Fruit fly (Drosophila melanogaster) whole organism, embryonic: ENCODE measurements around the gene CG42633.

ENCODE experiments used
- Aef1 ChIP-seq: fragments of 200-800 bp; sonication (Bioruptor generic); IDR thresholded peaks from 3 replicates; pipeline ENCODE4 v1.3.6; 2022; ENCODE audit warnings: missing biosample characterization, missing genetic modification characterization
- C15 ChIP-seq: fragments of 200-800 bp; sonication (Bioruptor generic); IDR thresholded peaks from 3 replicates; pipeline ENCODE4 v1.3.6; 2022; ENCODE audit warnings: missing biosample characterization, missing genetic modification characterization
- CG10959 ChIP-seq: fragments of 200-800 bp; sonication (Bioruptor generic); IDR thresholded peaks from 2 replicates; pipeline ENCODE4 v1.3.6; 2022; ENCODE audit warnings: missing biosample characterization, missing genetic modification characterization
- CG11085 ChIP-seq: fragments of 200-800 bp; sonication (Bioruptor generic); IDR thresholded peaks from 2 replicates; pipeline ENCODE4 v1.3.6; 2022; ENCODE audit warnings: missing biosample characterization, missing genetic modification characterization
- CG12299 ChIP-seq: fragments of 200-800 bp; sonication (Bioruptor generic); optimal IDR thresholded peaks from 2 replicates; lab custom pipeline; 2018; ENCODE audit warnings: missing biosample characterization, mild to moderate bottlenecking, missing genetic modification characterization
- CG13624 ChIP-seq: fragments of 200-800 bp; sonication (Bioruptor generic); optimal IDR thresholded peaks from 2 replicates; lab custom pipeline; 2016; ENCODE audit warnings: missing biosample characterization, missing genetic modification characterization
- CG13894 ChIP-seq: fragments of 200-800 bp; sonication (Bioruptor generic); optimal IDR thresholded peaks from 3 replicates; lab custom pipeline; 2018; ENCODE audit warnings: missing biosample characterization, mild to moderate bottlenecking, missing genetic modification characterization, moderate library complexity
- CG16779 ChIP-seq: fragments of 200-800 bp; sonication (Bioruptor generic); IDR thresholded peaks from 2 replicates; pipeline ENCODE4 v1.3.6; 2022; ENCODE audit warnings: missing biosample characterization, missing genetic modification characterization
- CG17361 ChIP-seq: fragments of 200-800 bp; sonication (Bioruptor generic); IDR thresholded peaks from 3 replicates; pipeline ENCODE4 v1.3.6; 2022; ENCODE audit warnings: missing biosample characterization, missing genetic modification characterization
- CG18476 ChIP-seq: fragments of 200-800 bp; sonication (Bioruptor generic); optimal IDR thresholded peaks from 2 replicates; lab custom pipeline; 2016; ENCODE audit warnings: missing biosample characterization, mild to moderate bottlenecking, missing genetic modification characterization
- CG32532 ChIP-seq: fragments of 200-800 bp; sonication (Bioruptor generic); IDR thresholded peaks from 2 replicates; pipeline ENCODE4 v1.3.6; 2022; ENCODE audit warnings: missing biosample characterization, missing genetic modification characterization
- CG32772 ChIP-seq: fragments of 200-800 bp; sonication (Bioruptor generic); IDR thresholded peaks from 2 replicates; pipeline ENCODE4 v1.3.6; 2022; ENCODE audit warnings: missing biosample characterization, missing genetic modification characterization
- CG34422 ChIP-seq: fragments of 200-800 bp; sonication (Bioruptor generic); IDR thresholded peaks from 3 replicates; pipeline ENCODE4 v1.3.6; 2022; ENCODE audit warnings: missing biosample characterization, missing genetic modification characterization
- CG4707 ChIP-seq: fragments of 200-800 bp; sonication (Bioruptor generic); optimal IDR thresholded peaks from 2 replicates; lab custom pipeline; 2018; ENCODE audit warnings: missing biosample characterization, mild to moderate bottlenecking, missing genetic modification characterization, moderate library complexity
- CG4854 ChIP-seq: fragments of 200-800 bp; sonication (Bioruptor generic); optimal IDR thresholded peaks from 2 replicates; lab custom pipeline; 2016; ENCODE audit warnings: missing biosample characterization, missing genetic modification characterization, inconsistent platforms
- CG8944 ChIP-seq: fragments of 200-800 bp; sonication (Bioruptor generic); optimal IDR thresholded peaks from 3 replicates; lab custom pipeline; 2016; ENCODE audit warnings: missing biosample characterization, missing genetic modification characterization
- CG9932 ChIP-seq: fragments of 200-800 bp; sonication (Bioruptor generic); IDR thresholded peaks from 2 replicates; pipeline ENCODE4 v1.3.6; 2022; ENCODE audit warnings: missing biosample characterization, missing genetic modification characterization
- D19B ChIP-seq: fragments of 200-800 bp; sonication (Bioruptor generic); optimal IDR thresholded peaks from 2 replicates; lab custom pipeline; 2017; ENCODE audit warnings: missing biosample characterization, mild to moderate bottlenecking, missing genetic modification characterization
- Dip3 ChIP-seq: fragments of 200-800 bp; sonication (Bioruptor generic); optimal IDR thresholded peaks from 3 replicates; lab custom pipeline; 2016; ENCODE audit warnings: missing biosample characterization, missing genetic modification characterization
- ERR ChIP-seq: fragments of 200-800 bp; sonication (Bioruptor generic); optimal IDR thresholded peaks from 2 replicates; lab custom pipeline; 2016; ENCODE audit warnings: missing biosample characterization, missing genetic modification characterization
- Ets97D ChIP-seq: fragments of 200-800 bp; sonication (Bioruptor generic); optimal IDR thresholded peaks from 3 replicates; lab custom pipeline; 2016; ENCODE audit warnings: missing biosample characterization, missing genetic modification characterization
- HmgD ChIP-seq: fragments of 200-800 bp; sonication (Bioruptor generic); optimal IDR thresholded peaks from 3 replicates; lab custom pipeline; 2016; ENCODE audit warnings: missing biosample characterization, missing genetic modification characterization
- Hr39 ChIP-seq: fragments of >200 bp; optimal IDR thresholded peaks from 2 replicates; lab custom pipeline; 2017
- Meics ChIP-seq: fragments of 200-800 bp; sonication (Bioruptor generic); optimal IDR thresholded peaks from 2 replicates; lab custom pipeline; 2017; ENCODE audit warnings: missing biosample characterization, mild to moderate bottlenecking, missing genetic modification characterization
- NFAT ChIP-seq: fragments of 200-800 bp; sonication (Bioruptor generic); IDR thresholded peaks from 2 replicates; pipeline ENCODE4 v1.3.6; 2022; ENCODE audit warnings: missing biosample characterization, missing genetic modification characterization
- NfI ChIP-seq: fragments of 200-800 bp; sonication (Bioruptor generic); optimal IDR thresholded peaks from 3 replicates; lab custom pipeline; 2018; ENCODE audit warnings: missing biosample characterization, mild to moderate bottlenecking, missing genetic modification characterization, moderate library complexity
- Pdp1 ChIP-seq, 2 experiments: fragments of 200-800 bp; sonication (Bioruptor generic); optimal IDR thresholded peaks; 3 replicates each; lab custom pipeline; 2016; ENCODE audit warnings: missing biosample characterization in 2 of 2, missing genetic modification characterization in 2 of 2, mild to moderate bottlenecking in 1 of 2, moderate library complexity in 1 of 2
- Ptx1 ChIP-seq: fragments of 200-800 bp; sonication (Bioruptor generic); IDR thresholded peaks from 2 replicates; pipeline ENCODE4 v1.3.6; 2022; ENCODE audit warnings: missing biosample characterization, missing genetic modification characterization
- Rfx ChIP-seq: fragments of 200-800 bp; sonication (Bioruptor generic); IDR thresholded peaks from 2 replicates; pipeline ENCODE4 v1.3.6; 2022; ENCODE audit warnings: missing biosample characterization, missing genetic modification characterization
- Vsx1 ChIP-seq: fragments of 200-800 bp; sonication (Bioruptor generic); optimal IDR thresholded peaks from 2 replicates; lab custom pipeline; 2017; ENCODE audit warnings: missing biosample characterization, mild to moderate bottlenecking, missing genetic modification characterization, missing genetic modification reagents
- Xbp1 ChIP-seq: fragments of 200-800 bp; sonication (Bioruptor generic); optimal IDR thresholded peaks from 3 replicates; lab custom pipeline; 2016; ENCODE audit warnings: missing biosample characterization, mild to moderate bottlenecking, missing genetic modification characterization
- Xrp1 ChIP-seq: fragments of 200-800 bp; sonication (Bioruptor generic); IDR thresholded peaks from 2 replicates; pipeline ENCODE4 v1.3.6; 2022; ENCODE audit warnings: missing biosample characterization, missing genetic modification characterization
- al ChIP-seq: fragments of 200-800 bp; sonication (Bioruptor generic); IDR thresholded peaks from 2 replicates; pipeline ENCODE4 v1.3.6; 2022; ENCODE audit warnings: missing biosample characterization, missing genetic modification characterization
- ara ChIP-seq: fragments of 200-800 bp; sonication (Bioruptor generic); IDR thresholded peaks from 2 replicates; pipeline ENCODE4 v1.3.6; 2022; ENCODE audit warnings: missing biosample characterization, missing genetic modification characterization
- bab2 ChIP-seq: fragments of 200-800 bp; sonication (Bioruptor generic); optimal IDR thresholded peaks from 2 replicates; lab custom pipeline; 2016; ENCODE audit warnings: missing biosample characterization, missing genetic modification characterization
- br ChIP-seq: fragments of >200 bp; optimal IDR thresholded peaks from 2 replicates; lab custom pipeline; 2017
- ewg ChIP-seq: fragments of 200-800 bp; sonication (Bioruptor generic); optimal IDR thresholded peaks from 3 replicates; lab custom pipeline; 2017; ENCODE audit warnings: mild to moderate bottlenecking, missing biosample characterization, missing genetic modification reagents, missing genetic modification characterization
- grau ChIP-seq: fragments of 200-800 bp; optimal IDR thresholded peaks from 3 replicates; lab custom pipeline; 2019; ENCODE audit warnings: missing biosample characterization, mild to moderate bottlenecking, missing genetic modification characterization, moderate library complexity
- ind ChIP-seq: fragments of 200-800 bp; sonication (Bioruptor generic); optimal IDR thresholded peaks from 3 replicates; lab custom pipeline; 2016; ENCODE audit warnings: missing biosample characterization, missing genetic modification characterization
- inv ChIP-seq: fragments of 200-800 bp; sonication (Bioruptor generic); IDR thresholded peaks from 2 replicates; pipeline ENCODE4 v1.3.6; 2022; ENCODE audit warnings: missing biosample characterization, missing genetic modification characterization; ENCODE audit not compliant: partially characterized antibody
- jing ChIP-seq: fragments of 200-800 bp; sonication (Bioruptor generic); optimal IDR thresholded peaks from 2 replicates; lab custom pipeline; 2018; ENCODE audit warnings: missing biosample characterization, mild to moderate bottlenecking, missing genetic modification characterization
- lilli ChIP-seq: fragments of 200-800 bp; sonication (Bioruptor generic); optimal IDR thresholded peaks from 3 replicates; lab custom pipeline; 2016; ENCODE audit warnings: missing biosample characterization, missing genetic modification characterization
- oc ChIP-seq: fragments of 200-800 bp; sonication (Bioruptor generic); optimal IDR thresholded peaks from 2 replicates; lab custom pipeline; 2018; ENCODE audit warnings: missing biosample characterization, mild to moderate bottlenecking, missing genetic modification characterization, moderate library complexity
- pan ChIP-seq, 4 experiments: fragments of >200 bp in 3 of 4; fragments of 200-800 bp in 1 of 4; sonication (Bioruptor generic) in 1 of 4; optimal IDR thresholded peaks in 3 of 4; IDR thresholded peaks in 1 of 4; 2 replicates each; pipeline versions ENCODE4 v1.3.6 to Lab custom; 2017 to 2022; ENCODE audit warnings: missing biosample characterization in 2 of 4, missing genetic modification characterization in 2 of 4, mixed read lengths in 1 of 4
- pb ChIP-seq: fragments of 200-800 bp; sonication (Bioruptor generic); optimal IDR thresholded peaks from 3 replicates; lab custom pipeline; 2016; ENCODE audit warnings: missing biosample characterization, missing genetic modification characterization
- repo ChIP-seq: fragments of 200-800 bp; sonication (Bioruptor generic); optimal IDR thresholded peaks from 2 replicates; lab custom pipeline; 2016; ENCODE audit warnings: missing biosample characterization, missing genetic modification characterization
- rib ChIP-seq: fragments of 200-800 bp; sonication (Bioruptor generic); IDR thresholded peaks from 2 replicates; pipeline ENCODE4 v1.3.6; 2022; ENCODE audit warnings: missing biosample characterization, missing genetic modification characterization
- ro ChIP-seq: fragments of 200-800 bp; sonication (Bioruptor generic); IDR thresholded peaks from 2 replicates; pipeline ENCODE4 v1.3.6; 2022; ENCODE audit warnings: missing biosample characterization, missing genetic modification characterization
- sima ChIP-seq: fragments of 200-800 bp; sonication (Bioruptor generic); optimal IDR thresholded peaks from 2 replicates; lab custom pipeline; 2016; ENCODE audit warnings: missing biosample characterization, missing genetic modification characterization
- unc-4 ChIP-seq: fragments of 200-800 bp; sonication (Bioruptor generic); IDR thresholded peaks from 2 replicates; pipeline ENCODE4 v1.3.6; 2022; ENCODE audit warnings: missing biosample characterization, missing genetic modification characterization; ENCODE audit not compliant: partially characterized antibody

Gene CG42633

DNA sequence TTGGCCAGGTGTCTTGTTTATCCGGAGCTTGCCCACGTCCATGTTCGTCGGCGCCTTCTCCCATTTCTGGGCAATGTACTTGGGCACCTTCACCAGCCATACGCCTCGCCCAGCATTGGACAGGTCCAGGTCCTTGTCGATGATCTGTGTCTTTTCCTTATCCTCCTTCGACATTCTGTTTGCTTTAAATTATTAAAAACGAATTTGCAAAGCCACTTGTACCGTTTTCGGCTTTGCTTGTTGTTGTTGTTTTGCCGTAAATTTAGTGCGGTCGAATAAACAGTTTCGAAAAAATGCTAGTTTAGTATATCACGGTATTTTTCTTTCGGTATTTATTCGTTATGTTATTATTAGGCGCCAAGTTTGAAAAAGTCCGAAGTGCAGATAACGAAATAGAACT is 14.5 kb downstream of the CG42633 start, which contains the start of gene TfIIFbeta (continued):
- TF ChIP-seq ewg (GFP tag; lab: Kevin White, UChicago) (no peak), NFAT (GFP tag; lab: Robert Waterston, UW) (no peak), inv (GFP tag; lab: Robert Waterston, UW) (no peak), Hr39 (no peak), jing (no peak), grau (tag; lab: Kevin White, UChicago) (no peak), CG11085 (no peak)

DNA sequence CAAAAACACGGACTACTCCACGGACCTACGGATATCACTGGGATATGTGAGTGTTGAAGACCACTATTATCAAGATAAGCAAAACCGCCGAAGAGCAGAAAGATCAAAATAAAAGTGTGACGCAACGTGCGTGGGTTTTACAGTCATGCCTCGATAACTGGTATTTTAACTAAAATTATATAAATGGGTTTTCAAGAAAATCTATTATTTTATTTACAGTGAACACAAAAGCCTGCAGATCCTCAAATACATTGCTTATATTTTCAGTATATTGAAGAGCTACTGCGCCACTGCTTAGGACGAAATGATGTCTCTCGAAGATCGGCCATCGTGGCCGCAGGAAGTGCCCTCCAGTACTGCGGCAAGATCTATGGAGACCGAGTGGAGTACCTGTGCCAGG is 20.1 kb downstream of the CG42633 start:
- no peak for TF ChIP-seq CG17361 (GFP tag; lab: Robert Waterston, UW)
- no peak for TF ChIP-seq sima (GFP tag; lab: Kevin White, UChicago)
- peak; percentile 35 for TF ChIP-seq CG13624 (GFP tag; lab: Kevin White, UChicago)
- no peak for TF ChIP-seq pan (optimal IDR thresholded peaks at IDR 0.05; lab: Kevin White, UChicago)
- peak in 1 of 2 experiments; percentile 29 for TF ChIP-seq pan (GFP tag; optimal IDR thresholded peaks at IDR 0.05 in 1 of 2, IDR thresholded peaks at IDR 0.05 in 1 of 2)
- TF ChIP-seq pb (GFP tag; lab: Kevin White, UChicago), result no peak
- TF ChIP-seq rib, result no peak
- no peak for TF ChIP-seq CG4707 (GFP tag; lab: Kevin White, UChicago)
- peak; percentile 41; the same call in 1 of the 3 replicates for TF ChIP-seq CG34422 (GFP tag; lab: Robert Waterston, UW)
- TF ChIP-seq CG12299 (tag; lab: Kevin White, UChicago), result no peak
- no peak for TF ChIP-seq CG10959 (GFP tag; lab: Robert Waterston, UW)
- 0 out of 2 replicates have a peak, but pooled peaks have one; percentile 28 for TF ChIP-seq Ptx1
- TF ChIP-seq Pdp1 (GFP tag; optimal IDR thresholded peaks at IDR 0.05; lab: Kevin White, UChicago), result peak; percentile 3 to 94
- peak; percentile 8; the same call in 1 of the 2 replicates for TF ChIP-seq Xrp1 (GFP tag; lab: Robert Waterston, UW)
- TF ChIP-seq CG4854 (GFP tag; lab: Kevin White, UChicago), result no peak
- 0 out of 2 replicates have a peak, but pooled peaks have one; percentile 36 for TF ChIP-seq ara (GFP tag; lab: Robert Waterston, UW)
- peak; percentile 24 for TF ChIP-seq Xbp1 (GFP tag; lab: Kevin White, UChicago)
- no peak for TF ChIP-seq CG8944 (GFP tag; lab: Kevin White, UChicago)
- TF ChIP-seq oc (tag; lab: Kevin White, UChicago), result no peak
- TF ChIP-seq Meics, result no peak
- no peak for TF ChIP-seq HmgD (GFP tag; lab: Kevin White, UChicago)
- no peak for TF ChIP-seq Hr39
- TF ChIP-seq ro, result no peak
- TF ChIP-seq CG32532 (GFP tag; lab: Robert Waterston, UW), result peak; percentile 60
- peak; percentile 53 for TF ChIP-seq Rfx (GFP tag; lab: Robert Waterston, UW)
- TF ChIP-seq Vsx1 (GFP tag; lab: Kevin White, UChicago), result no peak
- TF ChIP-seq ind (GFP tag; lab: Kevin White, UChicago), result no peak
- TF ChIP-seq ERR, result no peak
- TF ChIP-seq NfI (GFP tag; lab: Kevin White, UChicago), result no peak
- TF ChIP-seq CG13894 (tag; lab: Kevin White, UChicago), result no peak
- TF ChIP-seq CG9932 (GFP tag; lab: Robert Waterston, UW), result peak; percentile 21; the same call in 1 of the 2 replicates
- peak; percentile 23; the same call in 1 of the 2 replicates for TF ChIP-seq al (GFP tag; lab: Robert Waterston, UW)
- 0 out of 2 replicates have a peak, but pooled peaks have one; percentile 3 for TF ChIP-seq CG16779 (GFP tag; lab: Robert Waterston, UW)
- TF ChIP-seq Ets97D (GFP tag; lab: Kevin White, UChicago), result no peak
- no peak for TF ChIP-seq unc-4 (GFP tag; lab: Robert Waterston, UW)
- peak; percentile 68 for TF ChIP-seq grau (tag; lab: Kevin White, UChicago)
- no peak for TF ChIP-seq repo (GFP tag; lab: Kevin White, UChicago)
- TF ChIP-seq CG32772 (GFP tag; lab: Robert Waterston, UW), result no peak
- TF ChIP-seq CG18476, result no peak
- TF ChIP-seq br (lab: Kevin White, UChicago), result no peak
- TF ChIP-seq lilli (GFP tag; lab: Kevin White, UChicago), result peak; percentile 33
- TF ChIP-seq C15 (GFP tag; lab: Robert Waterston, UW), result 0 out of 3 replicates have a peak, but pooled peaks have one; percentile 12
- peak; percentile 19; the same call in 1 of the 3 replicates for TF ChIP-seq Aef1 (GFP tag; lab: Robert Waterston, UW)
- TF ChIP-seq Dip3 (GFP tag; lab: Kevin White, UChicago), result no peak
- TF ChIP-seq bab2, result no peak
- no peak for TF ChIP-seq D19B (GFP tag; lab: Kevin White, UChicago)
